Worm (Caenorhabditis elegans): ENCODE results near the gene pzf-1.

DNA sequence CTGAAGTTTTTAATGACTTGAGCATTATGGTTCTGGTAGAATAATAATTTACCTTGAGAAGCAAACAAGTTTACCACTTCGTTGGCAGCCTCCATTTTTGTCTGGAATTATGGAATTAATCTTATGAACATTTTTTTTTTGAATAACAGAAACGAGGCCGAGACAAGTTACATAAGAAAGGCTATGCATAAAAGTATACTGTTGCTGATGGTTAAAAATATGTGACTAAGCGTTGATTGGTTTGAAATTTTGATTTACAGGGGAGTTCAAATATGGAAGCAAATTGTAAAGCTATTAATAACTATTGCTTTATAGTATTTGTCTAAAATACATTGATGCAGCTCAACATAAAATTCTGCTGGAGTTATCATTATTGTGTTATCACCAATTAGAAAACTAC, 39.5 kb downstream of the pzf-1 start, which contains the start of gene cgt-1:
- TF ChIP-seq egl-13 (tag; optimal IDR thresholded peaks at IDR 0.05) (no peak), skn-1 (tag; optimal IDR thresholded peaks at IDR 0.05) (no peak), nhr-11 (tag; optimal IDR thresholded peaks at IDR 0.05) (no peak), ceh-82 (tag; optimal IDR thresholded peaks at IDR 0.05) (no peak), nhr-12 (tag; optimal IDR thresholded peaks at IDR 0.05) (no peak), jun-1 (tag; optimal IDR thresholded peaks at IDR 0.05) (no peak), lsy-2 (tag; optimal IDR thresholded peaks at IDR 0.05) (no peak), mef-2 (tag; optimal IDR thresholded peaks at IDR 0.05) (no peak)
